Worm (Caenorhabditis elegans) whole organism, mixed stage, embryonic: ENCODE data around the gene D1014.4.

Experiments
- hlh-1 ChIP-seq: fragments of 150-350 bp; optimal IDR thresholded peaks from 2 replicates; lab custom pipeline; 2014; ENCODE audit warnings: missing biosample characterization, missing genetic modification reagents, missing genetic modification characterization
- unc-39 ChIP-seq: fragments of 150-350 bp; optimal IDR thresholded peaks from 2 replicates; lab custom pipeline; 2014; ENCODE audit warnings: missing biosample characterization, missing genetic modification characterization

- TF ChIP-seq unc-39 (tag; lab: Kevin White, UChicago) (no peak), hlh-1 (no peak)
Observed at ce11 chrV:8169150-8169549, 36.1 kb downstream of the D1014.4 start.
